Worm (Caenorhabditis elegans) whole organism, L1 larva: ENCODE data around the gene fkh-5.

ENCODE experiments used
- aly-2 ChIP-seq: fragments of 150-350 bp; optimal IDR thresholded peaks from 2 replicates; lab custom pipeline; 2014; ENCODE audit warnings: missing biosample characterization, missing genetic modification characterization
- efl-1 ChIP-seq, 4 experiments: fragments of 150-350 bp; optimal IDR thresholded peaks in 3 of 4; peaks in 1 of 4; 1 replicate in 1 of 4; 2 replicates in 3 of 4; lab custom pipeline; 2014; ENCODE audit warnings: missing biosample characterization in 2 of 4, missing genetic modification characterization in 2 of 4, missing genetic modification reagents in 2 of 4
- elt-2 ChIP-seq: sonication (generic microtip); optimal IDR thresholded peaks from 2 replicates; lab custom pipeline; 2016; ENCODE audit warnings: missing genetic modification characterization, mild to moderate bottlenecking, inconsistent platforms, missing compliant biosample characterization, missing genetic modification reagents
- isw-1 ChIP-seq: fragments of 200-800 bp; sonication (Bioruptor generic); IDR thresholded peaks from 2 replicates; pipeline ENCODE4 v1.3.6; 2022; ENCODE audit warnings: missing genetic modification characterization, missing compliant biosample characterization
- nhr-237 ChIP-seq: fragments of 150-350 bp; optimal IDR thresholded peaks from 2 replicates; lab custom pipeline; 2014; ENCODE audit warnings: missing biosample characterization, missing genetic modification characterization
- nhr-76 ChIP-seq: sonication (generic microtip); optimal IDR thresholded peaks from 2 replicates; lab custom pipeline; 2017; ENCODE audit warnings: missing biosample characterization, missing genetic modification characterization
- skn-1 ChIP-seq: fragments of 150-350 bp; optimal IDR thresholded peaks from 2 replicates; lab custom pipeline; 2014; ENCODE audit warnings: missing biosample characterization, missing genetic modification characterization
- unc-98 ChIP-seq: fragments of 200-800 bp; sonication (Bioruptor generic); IDR thresholded peaks from 2 replicates; pipeline ENCODE4 v1.3.6; 2022; ENCODE audit warnings: missing genetic modification characterization, missing compliant biosample characterization

fkh-5 gene

DNA sequence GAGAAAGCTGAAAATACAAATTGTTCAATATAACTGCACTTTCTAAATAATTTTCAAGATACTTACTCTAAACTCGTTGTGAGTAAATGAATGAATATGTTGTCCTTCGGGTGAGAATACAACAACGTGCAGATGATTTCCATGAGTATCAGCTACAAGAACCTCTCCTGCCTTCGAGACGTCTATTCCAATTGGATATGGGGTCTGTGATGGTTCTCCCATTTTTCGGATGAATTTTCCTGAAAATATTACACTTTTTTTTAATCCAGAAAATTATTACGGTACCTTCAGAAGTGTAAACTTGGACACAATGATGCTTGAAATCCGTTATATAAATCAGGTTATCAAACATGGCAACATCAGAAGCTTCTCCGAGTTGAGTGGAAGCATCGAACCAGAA is 50.9 kb downstream of the fkh-5 start:
- TF ChIP-seq skn-1 (tag; lab: Kevin White, UChicago) (no peak), efl-1 (optimal IDR thresholded peaks at IDR 0.05; lab: Kevin White, UChicago) (no peak), efl-1 (GFP tag; optimal IDR thresholded peaks at IDR 0.05 in 1 of 2; lab: Kevin White, UChicago) (peak in 1 of 2 experiments; percentile 83), nhr-237 (tag; lab: Kevin White, UChicago) (no peak), unc-98 (GFP tag; lab: Robert Waterston, UW) (no peak), elt-2 (tag; lab: Kevin White, UChicago) (no peak), aly-2 (tag; lab: Kevin White, UChicago) (peak; percentile 33), isw-1 (no peak), nhr-76 (no peak)
